Fruit fly (Drosophila melanogaster) whole organism, embryonic: ENCODE data around the gene Ir7g.

Experiments
- Atf3 ChIP-seq: fragments of 200-800 bp; sonication (Bioruptor generic); optimal IDR thresholded peaks from 3 replicates; lab custom pipeline; 2016; ENCODE audit warnings: missing biosample characterization, missing genetic modification characterization
- Bgb ChIP-seq: fragments of 200-800 bp; sonication (Bioruptor generic); IDR thresholded peaks from 2 replicates; pipeline ENCODE4 v1.3.6; 2022; ENCODE audit warnings: missing biosample characterization, missing genetic modification characterization; ENCODE audit not compliant: partially characterized antibody
- CG10147 ChIP-seq: fragments of 200-800 bp; sonication (Bioruptor generic); optimal IDR thresholded peaks from 2 replicates; lab custom pipeline; 2019; ENCODE audit warnings: missing biosample characterization, mild to moderate bottlenecking, missing genetic modification characterization, moderate library complexity
- CG10979 ChIP-seq: fragments of 200-800 bp; sonication (Bioruptor generic); optimal IDR thresholded peaks from 2 replicates; lab custom pipeline; 2018; ENCODE audit warnings: missing biosample characterization, mild to moderate bottlenecking, missing genetic modification characterization, moderate library complexity
- CG15696 ChIP-seq: fragments of 200-800 bp; sonication (Bioruptor generic); optimal IDR thresholded peaks from 2 replicates; lab custom pipeline; 2019; ENCODE audit warnings: missing biosample characterization, mild to moderate bottlenecking, missing genetic modification characterization, moderate library complexity
- CG17328 ChIP-seq: fragments of 200-800 bp; sonication (Bioruptor generic); IDR thresholded peaks from 2 replicates; pipeline ENCODE4 v1.3.6; 2022; ENCODE audit warnings: missing biosample characterization, missing genetic modification characterization
- CG2712 ChIP-seq: fragments of 200-800 bp; optimal IDR thresholded peaks from 3 replicates; lab custom pipeline; 2019; ENCODE audit warnings: missing biosample characterization, mild to moderate bottlenecking, missing genetic modification characterization, moderate library complexity
- CG33213 ChIP-seq: fragments of 200-800 bp; sonication (Bioruptor generic); optimal IDR thresholded peaks from 3 replicates; lab custom pipeline; 2016; ENCODE audit warnings: missing biosample characterization, missing genetic modification characterization
- CG6175 ChIP-seq: fragments of 200-800 bp; sonication (Bioruptor generic); IDR thresholded peaks from 3 replicates; pipeline ENCODE4 v1.3.6; 2022; ENCODE audit warnings: missing biosample characterization, missing genetic modification characterization
- CG6683 ChIP-seq: fragments of 200-800 bp; sonication (Bioruptor generic); optimal IDR thresholded peaks from 2 replicates; lab custom pipeline; 2017; ENCODE audit warnings: missing biosample characterization, mild to moderate bottlenecking, missing genetic modification characterization, missing genetic modification reagents
- CG6813 ChIP-seq: fragments of 200-800 bp; sonication (Bioruptor generic); optimal IDR thresholded peaks from 2 replicates; lab custom pipeline; 2017; ENCODE audit warnings: missing biosample characterization, missing genetic modification characterization, mild to moderate bottlenecking, moderate library complexity, missing genetic modification reagents
- CG7556 ChIP-seq: fragments of 200-800 bp; sonication (Bioruptor generic); optimal IDR thresholded peaks from 2 replicates; lab custom pipeline; 2017; ENCODE audit warnings: missing biosample characterization, mild to moderate bottlenecking, missing genetic modification characterization
- CG7745 ChIP-seq: fragments of 200-800 bp; sonication (Bioruptor generic); optimal IDR thresholded peaks from 2 replicates; lab custom pipeline; 2018; ENCODE audit warnings: missing biosample characterization, mild to moderate bottlenecking, missing genetic modification characterization, moderate library complexity
- CG8089 ChIP-seq: fragments of 200-800 bp; sonication (Bioruptor generic); optimal IDR thresholded peaks from 3 replicates; lab custom pipeline; 2016; ENCODE audit warnings: missing biosample characterization, missing genetic modification characterization
- CG8359 ChIP-seq: fragments of 200-800 bp; sonication (Bioruptor generic); optimal IDR thresholded peaks from 2 replicates; lab custom pipeline; 2017; ENCODE audit warnings: missing biosample characterization, mild to moderate bottlenecking, missing genetic modification characterization, borderline replicate concordance
- CG8944 ChIP-seq: fragments of 200-800 bp; sonication (Bioruptor generic); optimal IDR thresholded peaks from 3 replicates; lab custom pipeline; 2016; ENCODE audit warnings: missing biosample characterization, missing genetic modification characterization
- CG9797 ChIP-seq: fragments of 200-800 bp; sonication (Bioruptor generic); optimal IDR thresholded peaks from 3 replicates; lab custom pipeline; 2018; ENCODE audit warnings: missing biosample characterization, mild to moderate bottlenecking, missing genetic modification characterization
- Dp ChIP-seq: fragments of 200-800 bp; sonication (Bioruptor generic); optimal IDR thresholded peaks from 2 replicates; lab custom pipeline; 2018; ENCODE audit warnings: missing biosample characterization, mild to moderate bottlenecking, missing genetic modification characterization, moderate library complexity
- Ets65A ChIP-seq: fragments of 200-800 bp; sonication (Bioruptor generic); peaks from one replicate; lab custom pipeline; 2016; ENCODE audit warnings: missing biosample characterization, missing genetic modification characterization
- Gug ChIP-seq: fragments of 200-800 bp; sonication (Bioruptor generic); IDR thresholded peaks from 4 replicates; pipeline ENCODE4 v1.3.6; 2022; ENCODE audit warnings: missing biosample characterization, missing genetic modification characterization
- HHEX ChIP-seq: fragments of 200-800 bp; sonication (Bioruptor generic); optimal IDR thresholded peaks from 3 replicates; lab custom pipeline; 2017; ENCODE audit warnings: missing biosample characterization, mild to moderate bottlenecking, missing genetic modification characterization, missing genetic modification reagents
- HLH3B ChIP-seq: fragments of 200-800 bp; sonication (Bioruptor generic); IDR thresholded peaks from 2 replicates; pipeline ENCODE4 v1.3.6; 2022; ENCODE audit warnings: missing biosample characterization, missing genetic modification characterization
- HLH54F ChIP-seq: fragments of 200-800 bp; sonication (Bioruptor generic); optimal IDR thresholded peaks from 3 replicates; lab custom pipeline; 2016; ENCODE audit warnings: missing biosample characterization, missing genetic modification characterization
- HLHmδ ChIP-seq: fragments of 200-800 bp; sonication (Bioruptor generic); optimal IDR thresholded peaks from 2 replicates; lab custom pipeline; 2018; ENCODE audit warnings: missing biosample characterization, mild to moderate bottlenecking, missing genetic modification characterization, moderate library complexity
- Hmx ChIP-seq: fragments of 200-800 bp; sonication (Bioruptor generic); optimal IDR thresholded peaks from 2 replicates; lab custom pipeline; 2016; ENCODE audit warnings: missing biosample characterization, missing genetic modification characterization
- MBD-R2 ChIP-seq: fragments of 200-800 bp; sonication (Bioruptor generic); IDR thresholded peaks from 2 replicates; pipeline ENCODE4 v1.3.6; 2022; ENCODE audit warnings: missing biosample characterization, missing genetic modification characterization
- NC2α ChIP-seq: fragments of 200-800 bp; sonication (Bioruptor generic); optimal IDR thresholded peaks from 2 replicates; lab custom pipeline; 2016; ENCODE audit warnings: missing biosample characterization, missing genetic modification characterization
- NK7.1 ChIP-seq: fragments of 200-800 bp; sonication (Bioruptor generic); optimal IDR thresholded peaks from 3 replicates; lab custom pipeline; 2016; ENCODE audit warnings: missing biosample characterization, missing genetic modification characterization
- Opbp ChIP-seq: fragments of 200-800 bp; sonication (Bioruptor generic); IDR thresholded peaks from 3 replicates; pipeline ENCODE4 v1.3.6; 2022; ENCODE audit warnings: missing biosample characterization, missing genetic modification characterization; ENCODE audit not compliant: partially characterized antibody
- PHDP ChIP-seq: fragments of 200-800 bp; sonication (Bioruptor generic); optimal IDR thresholded peaks from 3 replicates; lab custom pipeline; 2018; ENCODE audit warnings: missing biosample characterization, mild to moderate bottlenecking, missing genetic modification characterization, moderate library complexity
- Sin3A ChIP-seq: fragments of >200 bp; optimal IDR thresholded peaks from 2 replicates; lab custom pipeline; 2018
- Sox100B ChIP-seq: fragments of 200-800 bp; sonication (Bioruptor generic); optimal IDR thresholded peaks from 3 replicates; lab custom pipeline; 2018; ENCODE audit warnings: missing biosample characterization, mild to moderate bottlenecking, missing genetic modification characterization
- Xrp1 ChIP-seq: fragments of 200-800 bp; sonication (Bioruptor generic); IDR thresholded peaks from 2 replicates; pipeline ENCODE4 v1.3.6; 2022; ENCODE audit warnings: missing biosample characterization, missing genetic modification characterization
- ci ChIP-seq: fragments of 200-800 bp; sonication (Bioruptor generic); IDR thresholded peaks from 3 replicates; pipeline ENCODE4 v1.3.6; 2022; ENCODE audit warnings: missing biosample characterization, missing genetic modification characterization
- corto ChIP-seq: fragments of 200-800 bp; sonication (Bioruptor generic); optimal IDR thresholded peaks from 2 replicates; lab custom pipeline; 2016; ENCODE audit warnings: missing biosample characterization, mild to moderate bottlenecking, missing genetic modification characterization, moderate library complexity
- dm ChIP-seq: fragments of 200-800 bp; sonication (Bioruptor generic); optimal IDR thresholded peaks from 3 replicates; lab custom pipeline; 2016; ENCODE audit warnings: missing biosample characterization, missing genetic modification characterization
- exex ChIP-seq: fragments of 200-800 bp; sonication (Bioruptor generic); optimal IDR thresholded peaks from 4 replicates; lab custom pipeline; 2018; ENCODE audit warnings: missing biosample characterization, mild to moderate bottlenecking, missing genetic modification characterization, moderate library complexity
- fd102C ChIP-seq: fragments of 200-800 bp; sonication (Bioruptor generic); optimal IDR thresholded peaks from 2 replicates; lab custom pipeline; 2018; ENCODE audit warnings: missing biosample characterization, mild to moderate bottlenecking, missing genetic modification characterization, moderate library complexity
- hb ChIP-seq: fragments of 200-800 bp; sonication (Bioruptor generic); IDR thresholded peaks from 3 replicates; pipeline ENCODE4 v1.3.6; 2022; ENCODE audit warnings: missing biosample characterization, missing genetic modification characterization; ENCODE audit not compliant: partially characterized antibody
- ind ChIP-seq: fragments of 200-800 bp; sonication (Bioruptor generic); optimal IDR thresholded peaks from 3 replicates; lab custom pipeline; 2016; ENCODE audit warnings: missing biosample characterization, missing genetic modification characterization
- jing ChIP-seq: fragments of 200-800 bp; sonication (Bioruptor generic); optimal IDR thresholded peaks from 2 replicates; lab custom pipeline; 2018; ENCODE audit warnings: missing biosample characterization, mild to moderate bottlenecking, missing genetic modification characterization
- pb ChIP-seq: fragments of 200-800 bp; sonication (Bioruptor generic); optimal IDR thresholded peaks from 3 replicates; lab custom pipeline; 2016; ENCODE audit warnings: missing biosample characterization, missing genetic modification characterization
- row ChIP-seq: fragments of 200-800 bp; sonication (Bioruptor generic); IDR thresholded peaks from 3 replicates; pipeline ENCODE4 v1.3.6; 2022; ENCODE audit warnings: missing biosample characterization, missing genetic modification characterization
- sens ChIP-seq: fragments of 200-800 bp; sonication (Bioruptor generic); peaks from one replicate; lab custom pipeline; 2016; ENCODE audit warnings: missing biosample characterization, missing genetic modification characterization
- sna ChIP-seq: fragments of 200-800 bp; sonication (Bioruptor generic); IDR thresholded peaks from 2 replicates; pipeline ENCODE4 v1.3.6; 2022; ENCODE audit warnings: missing biosample characterization, missing genetic modification characterization; ENCODE audit not compliant: partially characterized antibody
- ttk ChIP-seq: fragments of 200-800 bp; sonication (Bioruptor generic); IDR thresholded peaks from 2 replicates; pipeline ENCODE4 v2.1.2; 2022; ENCODE audit warnings: missing biosample characterization, missing genetic modification characterization

Ir7g gene

DNA sequence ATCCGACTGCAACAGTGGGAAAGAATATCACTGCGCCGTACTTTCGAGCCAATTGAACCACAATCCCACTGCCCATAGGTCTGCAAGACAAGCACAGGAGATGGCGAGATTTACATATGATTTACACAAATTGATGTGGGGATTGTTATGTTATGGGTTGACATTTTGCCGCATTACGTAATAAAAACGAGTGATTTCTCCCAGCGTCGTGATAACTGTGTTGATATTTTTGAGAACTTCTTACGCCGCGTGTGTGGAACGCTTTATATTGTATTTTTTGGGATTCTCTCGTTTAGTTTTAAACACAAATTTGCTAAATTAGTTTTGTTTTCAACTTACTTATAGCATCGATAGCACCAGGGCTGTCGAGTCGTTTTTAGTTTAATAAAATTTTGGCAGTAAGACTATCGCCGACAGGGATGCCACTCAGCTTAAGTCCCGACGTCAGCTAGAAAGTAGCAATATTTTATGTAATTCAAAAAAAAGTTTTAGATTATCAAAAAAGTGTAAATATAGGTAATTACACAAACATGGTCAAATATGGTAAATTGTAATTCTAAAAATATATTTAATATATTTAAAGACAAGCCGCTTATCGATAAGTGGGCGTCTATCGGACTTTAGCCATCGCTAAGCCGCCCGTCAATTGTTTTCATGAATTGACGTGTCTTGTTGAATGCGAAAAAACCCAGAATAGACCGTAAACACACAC, 9.1 kb downstream of the Ir7g start, which contains the start of the genes CG45089, ND-MNLL and p115 (continued):
- TF ChIP-seq CG7556 (GFP tag; lab: Kevin White, UChicago) (peak; percentile 26), pb (GFP tag; lab: Kevin White, UChicago) (no peak), HLH3B (peak; percentile 30; the same call in 1 of the 2 replicates), row (GFP tag; lab: Robert Waterston, UW) (peak; percentile 86), CG6175 (no peak), ci (GFP tag; lab: Robert Waterston, UW) (no peak), CG15696 (tag; lab: Kevin White, UChicago) (peak; percentile 73), dm (GFP tag; lab: Kevin White, UChicago) (peak; percentile 14), Sox100B (peak; percentile 45), CG6683 (GFP tag; lab: Kevin White, UChicago) (peak; percentile 0), Gug (peak; percentile 56; the same call in 1 of the 4 replicates), Xrp1 (peak; percentile 57; the same call in 1 of the 2 replicates), sna (GFP tag; lab: Robert Waterston, UW) (peak; percentile 41; the same call in 1 of the 2 replicates), ind (GFP tag; lab: Kevin White, UChicago) (peak; percentile 64), ttk (GFP tag; lab: Robert Waterston, UW) (peak; percentile 36; the same call in 1 of the 2 replicates), HLH54F (GFP tag; lab: Kevin White, UChicago) (peak; percentile 18), PHDP (tag; lab: Kevin White, UChicago) (peak; percentile 52), CG33213 (GFP tag; lab: Kevin White, UChicago) (no peak), CG17328 (GFP tag; lab: Robert Waterston, UW) (0 out of 2 replicates have a peak, but pooled peaks have one; percentile 42), CG10147 (GFP tag; lab: Kevin White, UChicago) (peak; percentile 56), HHEX (GFP tag; lab: Kevin White, UChicago) (peak; percentile 18), CG9797 (GFP tag; lab: Kevin White, UChicago) (peak; percentile 22), CG7745 (tag; lab: Kevin White, UChicago) (no peak), Dp (GFP tag; lab: Kevin White, UChicago) (peak; percentile 35), Atf3 (GFP tag; lab: Kevin White, UChicago) (no peak), hb (GFP tag; lab: Robert Waterston, UW) (peak; percentile 35; the same call in 1 of the 3 replicates), MBD-R2 (GFP tag; lab: Robert Waterston, UW) (peak; percentile 78), corto (peak; percentile 43), CG10979 (tag; lab: Kevin White, UChicago) (peak; percentile 50)

DNA sequence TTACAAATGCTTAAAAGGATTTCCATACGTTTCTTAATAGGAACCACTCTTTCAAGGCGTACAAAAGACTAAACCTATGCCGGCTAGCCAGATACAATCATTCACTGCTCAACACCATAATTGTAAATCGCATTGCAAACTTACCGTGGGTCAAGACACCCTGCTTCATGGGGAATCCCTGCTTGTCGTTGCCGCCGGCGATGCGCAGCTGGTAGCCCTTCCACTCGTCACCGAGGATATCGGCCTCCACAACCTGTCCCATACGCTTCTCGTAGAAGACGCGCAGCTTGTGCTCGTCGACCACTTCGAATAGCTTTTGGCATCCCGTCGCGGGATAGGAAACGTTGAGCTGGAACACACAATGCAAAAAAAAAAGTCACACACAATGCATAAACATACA, 16.2 kb downstream of the Ir7g start:
- peak; percentile 53 for TF ChIP-seq sens (GFP tag; lab: Kevin White, UChicago)
- TF ChIP-seq NK7.1, result no peak
- TF ChIP-seq fd102C (GFP tag; lab: Kevin White, UChicago), result no peak
- TF ChIP-seq Ets65A (GFP tag; lab: Kevin White, UChicago), result peak; percentile 65
- TF ChIP-seq Opbp, result 0 out of 3 replicates have a peak, but pooled peaks have one; percentile 10

DNA sequence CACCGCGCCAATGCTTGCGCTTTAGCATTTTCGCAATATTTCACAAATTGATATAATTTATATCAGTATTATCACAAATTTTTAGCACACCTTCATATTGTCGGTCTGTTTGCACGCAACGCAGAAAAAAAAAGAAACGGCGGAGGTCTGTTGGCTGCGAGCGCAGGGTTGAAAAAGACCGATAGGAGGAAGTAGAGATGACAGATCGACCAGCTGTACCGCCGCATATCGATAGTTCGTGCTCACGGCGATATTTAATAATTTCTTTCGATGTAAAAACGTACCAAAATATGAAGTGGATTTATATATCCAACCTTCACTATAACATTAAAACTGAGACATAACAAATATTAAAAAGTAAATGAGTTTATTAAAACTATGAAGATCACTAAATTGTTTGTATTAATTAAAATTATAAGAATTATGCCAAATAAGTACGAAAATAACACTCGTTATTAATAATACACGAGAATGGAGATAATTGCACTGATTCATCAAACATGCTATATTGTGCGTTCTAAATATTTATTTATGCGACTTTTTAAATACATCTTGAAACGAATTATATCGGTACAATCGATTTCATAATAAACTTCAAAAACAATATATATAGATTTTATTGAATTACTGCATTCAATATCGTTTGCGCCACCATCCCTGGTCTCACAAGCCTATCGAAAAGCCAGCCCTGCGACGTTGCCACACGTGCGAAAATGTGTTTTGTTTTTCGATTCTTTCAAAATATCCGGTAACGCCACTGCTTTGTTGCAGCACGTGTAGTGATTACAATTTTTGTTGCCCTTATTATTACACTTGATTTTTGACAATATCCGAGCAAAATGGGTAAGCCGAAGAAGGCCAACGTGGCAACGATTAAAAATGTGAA, 16.9 kb downstream of the Ir7g start, which contains the start of the genes RpS6 and bys:
Gene RpS6, minus strand, starts transcription at position 179 of the 886 bp plus-strand sequence.
Gene bys, plus strand, starts transcription at position 728 of the 886 bp plus-strand sequence.
- peak; percentile 76 for TF ChIP-seq HLHmδ
- TF ChIP-seq NC2α, result no peak
- peak; percentile 51 for TF ChIP-seq CG6813 (GFP tag; lab: Kevin White, UChicago)
- peak; percentile 84 for TF ChIP-seq Bgb (GFP tag; lab: Robert Waterston, UW)
- TF ChIP-seq CG2712, result peak; percentile 39
- no peak for TF ChIP-seq jing (GFP tag; lab: Kevin White, UChicago)
- peak; percentile 21 for TF ChIP-seq Sin3A
- TF ChIP-seq CG8944 (GFP tag; lab: Kevin White, UChicago), result peak; percentile 32
- no peak for TF ChIP-seq CG8359
- peak; percentile 5 for TF ChIP-seq CG8089 (GFP tag; lab: Kevin White, UChicago)
- no peak for TF ChIP-seq Hmx (GFP tag; lab: Kevin White, UChicago)
- TF ChIP-seq exex (tag; lab: Kevin White, UChicago), result no peak
- TF ChIP-seq row (GFP tag; lab: Robert Waterston, UW), result peak; percentile 81
